Worm (Caenorhabditis elegans): ENCODE results near the gene erl-1.

- TF ChIP-seq B0310.2 (tag; optimal IDR thresholded peaks at IDR 0.05) (no peak), ama-1 (optimal IDR thresholded peaks at IDR 0.05) (no peak), hnd-1 (tag; optimal IDR thresholded peaks at IDR 0.05) (no peak)
Measured at ce11 chrIV:12279340-12279739, 8.4 kb upstream of the erl-1 start, which contains the start of gene ltah-1.1.
